Fruit fly (Drosophila melanogaster) whole organism, wandering third instar larva: ENCODE measurements around the gene Or19a.

Experiments used
- CG9705 ChIP-seq: fragments of 200-800 bp; sonication (Bioruptor generic); optimal IDR thresholded peaks from 2 replicates; lab custom pipeline; 2018; ENCODE audit warnings: missing biosample characterization, mild to moderate bottlenecking, missing genetic modification characterization
- CrebA ChIP-seq: fragments of 200-800 bp; sonication (Bioruptor generic); optimal IDR thresholded peaks from 2 replicates; lab custom pipeline; 2016; ENCODE audit warnings: missing biosample characterization, mild to moderate bottlenecking, missing genetic modification characterization, borderline replicate concordance
- Dfd ChIP-seq: fragments of >200 bp; optimal IDR thresholded peaks from 2 replicates; lab custom pipeline; 2017; ENCODE audit warnings: missing biosample characterization, missing genetic modification characterization
- Dif ChIP-seq: fragments of 200-275, 200-300 bp; sonication (Bioruptor generic); optimal IDR thresholded peaks from 2 replicates; lab custom pipeline; 2018; ENCODE audit warnings: missing biosample characterization, missing genetic modification characterization; ENCODE audit not compliant: partially characterized antibody
- GATAd ChIP-seq: sonication (Bioruptor generic); optimal IDR thresholded peaks from 2 replicates; lab custom pipeline; 2016; ENCODE audit warnings: missing biosample characterization, missing genetic modification characterization
- HLH106 ChIP-seq: fragments of 200-800 bp; optimal IDR thresholded peaks from 3 replicates; lab custom pipeline; 2019; ENCODE audit warnings: missing biosample characterization, mild to moderate bottlenecking, missing genetic modification characterization, moderate library complexity
- Hnf4 ChIP-seq: fragments of 200-800 bp; sonication (Bioruptor generic); optimal IDR thresholded peaks from 2 replicates; lab custom pipeline; 2016; ENCODE audit warnings: missing biosample characterization, mild to moderate bottlenecking, missing genetic modification characterization
- Hr78 ChIP-seq: fragments of >200 bp; optimal IDR thresholded peaks from 2 replicates; lab custom pipeline; 2017; ENCODE audit warnings: missing biosample characterization, missing genetic modification characterization
- Hr83 ChIP-seq: fragments of 200-300 bp; sonication (Bioruptor generic); optimal IDR thresholded peaks from 2 replicates; lab custom pipeline; 2016; ENCODE audit warnings: missing biosample characterization, mild to moderate bottlenecking, missing genetic modification characterization, moderate library complexity; ENCODE audit not compliant: poor library complexity, severe bottlenecking
- Jra ChIP-seq: sonication (Bioruptor generic); optimal IDR thresholded peaks from 2 replicates; lab custom pipeline; 2016; ENCODE audit warnings: missing biosample characterization, missing genetic modification characterization
- Mio ChIP-seq: sonication (Bioruptor generic); optimal IDR thresholded peaks from 2 replicates; lab custom pipeline; 2016; ENCODE audit warnings: missing biosample characterization, missing genetic modification characterization
- Myc ChIP-seq: fragments of >200 bp; optimal IDR thresholded peaks from 2 replicates; lab custom pipeline; 2017
- OdsH ChIP-seq: fragments of 200-800 bp; sonication (Bioruptor generic); optimal IDR thresholded peaks from 2 replicates; lab custom pipeline; 2016; ENCODE audit warnings: missing biosample characterization, mild to moderate bottlenecking, missing genetic modification characterization
- Rel ChIP-seq, 2 experiments: fragments of 200-800 bp; sonication (Bioruptor generic) in 1 of 2; optimal IDR thresholded peaks; 2 replicates in 1 of 2; 3 replicates in 1 of 2; lab custom pipeline; 2016 to 2019; ENCODE audit warnings: mild to moderate bottlenecking in 2 of 2, missing biosample characterization in 2 of 2, missing genetic modification characterization in 2 of 2, moderate library complexity in 1 of 2
- Sp1 ChIP-seq: fragments of 200-800 bp; sonication (Bioruptor generic); optimal IDR thresholded peaks from 3 replicates; lab custom pipeline; 2019; ENCODE audit warnings: missing biosample characterization, mild to moderate bottlenecking, missing genetic modification characterization, moderate library complexity
- Vsx2 ChIP-seq: fragments of 200-300, 225-300 bp; sonication (Bioruptor generic); optimal IDR thresholded peaks from 2 replicates; lab custom pipeline; 2018; ENCODE audit warnings: missing biosample characterization, missing genetic modification characterization; ENCODE audit not compliant: partially characterized antibody
- dl ChIP-seq, 2 experiments: fragments of 175-275, 200-275 bp in 1 of 2; fragments of 200-275 bp in 1 of 2; sonication (Bioruptor generic); optimal IDR thresholded peaks; lab custom pipeline; 2018; ENCODE audit warnings: mild to moderate bottlenecking in 2 of 2, missing biosample characterization in 2 of 2, missing genetic modification characterization in 2 of 2, moderate library complexity in 2 of 2; ENCODE audit not compliant: partially characterized antibody in 2 of 2, insufficient read depth in 1 of 2
- dmrt93B ChIP-seq: fragments of 200-800 bp; sonication (Bioruptor generic); optimal IDR thresholded peaks from 2 replicates; lab custom pipeline; 2018; ENCODE audit warnings: missing biosample characterization, mild to moderate bottlenecking, missing genetic modification characterization
- dsf ChIP-seq: sonication (Bioruptor generic); optimal IDR thresholded peaks from 2 replicates; lab custom pipeline; 2016; ENCODE audit warnings: missing biosample characterization, missing genetic modification characterization, borderline replicate concordance
- foxo ChIP-seq, 2 experiments: fragments of 200-800 bp; sonication (Bioruptor generic); optimal IDR thresholded peaks; 2 replicates in 1 of 2; 3 replicates in 1 of 2; lab custom pipeline; 2016 to 2017; ENCODE audit warnings: missing biosample characterization in 2 of 2, missing genetic modification characterization in 2 of 2
- fru ChIP-seq: fragments of 200-800 bp; sonication (Bioruptor generic); optimal IDR thresholded peaks from 3 replicates; lab custom pipeline; 2016; ENCODE audit warnings: missing biosample characterization, mild to moderate bottlenecking, missing genetic modification characterization
- h ChIP-seq: fragments of 200-800 bp; sonication (Bioruptor generic); optimal IDR thresholded peaks from 3 replicates; lab custom pipeline; 2016; ENCODE audit warnings: missing biosample characterization, mild to moderate bottlenecking, missing genetic modification characterization
- pan ChIP-seq: fragments of >200 bp; optimal IDR thresholded peaks from 2 replicates; lab custom pipeline; 2017
- psq ChIP-seq: fragments of 200-800 bp; sonication (Bioruptor generic); optimal IDR thresholded peaks from 3 replicates; lab custom pipeline; 2017; ENCODE audit warnings: missing biosample characterization, mild to moderate bottlenecking, missing genetic modification characterization, moderate library complexity
- rgr ChIP-seq: fragments of 200-800 bp; sonication (Bioruptor generic); optimal IDR thresholded peaks from 3 replicates; lab custom pipeline; 2016; ENCODE audit warnings: missing biosample characterization, mild to moderate bottlenecking, missing genetic modification characterization
- sage ChIP-seq: fragments of 200-800 bp; sonication (Bioruptor generic); optimal IDR thresholded peaks from 2 replicates; lab custom pipeline; 2016; ENCODE audit warnings: missing biosample characterization, mild to moderate bottlenecking, missing genetic modification characterization
- sv ChIP-seq: fragments of 200-800 bp; sonication (Bioruptor generic); optimal IDR thresholded peaks from 3 replicates; lab custom pipeline; 2016; ENCODE audit warnings: missing biosample characterization, missing genetic modification characterization
- tai ChIP-seq: sonication (Bioruptor generic); optimal IDR thresholded peaks from 2 replicates; lab custom pipeline; 2016; ENCODE audit warnings: missing biosample characterization, missing genetic modification characterization
- usp ChIP-seq: fragments of >200 bp; optimal IDR thresholded peaks from 2 replicates; lab custom pipeline; 2017; ENCODE audit warnings: missing biosample characterization, missing genetic modification characterization
- woc ChIP-seq: sonication (Bioruptor generic); optimal IDR thresholded peaks from 2 replicates; lab custom pipeline; 2016; ENCODE audit warnings: missing biosample characterization, mild to moderate bottlenecking, missing genetic modification characterization

Gene Or19a

dm6 chrX:20139493-20139892, 3.5 kb downstream of the Or19a start, which contains the start of gene CG42583:
TSS of gene CG42583 (plus strand) at chrX:20139793.
- TF ChIP-seq Hr83 (GFP tag; lab: Kevin White, UChicago): no peak
- TF ChIP-seq usp: no peak
- TF ChIP-seq Dif (GFP tag; lab: Kevin White, UChicago): no peak
- TF ChIP-seq Hr78 (GFP tag; lab: Kevin White, UChicago): no peak
- no peak for TF ChIP-seq Myc (lab: Kevin White, UChicago)
- TF ChIP-seq HLH106 (tag; lab: Kevin White, UChicago): no peak
- TF ChIP-seq fru (GFP tag; lab: Kevin White, UChicago): no peak
- TF ChIP-seq dmrt93B (GFP tag; lab: Kevin White, UChicago): no peak
- TF ChIP-seq Hnf4 (GFP tag; lab: Kevin White, UChicago): no peak

DNA sequence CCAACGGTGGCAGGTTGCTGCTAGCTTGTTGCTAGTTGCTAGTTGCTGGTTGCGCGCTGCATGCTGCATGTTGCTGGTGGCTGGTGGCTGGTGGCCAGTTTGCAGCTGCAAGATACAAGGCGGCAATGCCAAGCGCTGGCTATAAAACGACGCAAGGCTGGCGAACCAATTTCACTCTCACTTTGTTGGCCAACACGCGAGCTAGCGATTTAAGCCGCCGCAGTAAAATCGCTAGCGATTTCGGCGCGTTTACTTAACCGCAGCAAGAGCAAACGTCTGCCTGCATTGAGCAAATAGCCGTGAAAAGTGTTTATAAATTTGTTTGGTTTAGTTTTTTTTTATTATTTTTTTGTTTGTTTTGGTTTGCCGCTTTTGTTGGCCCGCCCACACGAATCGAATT, 9.6 kb downstream of the Or19a start, which contains the start of gene CG15322:
TSS of gene CG15322 (plus strand) at position 148 of the 400 bp plus-strand sequence.
- no peak for TF ChIP-seq CG9705 (GFP tag; lab: Kevin White, UChicago)
- TF ChIP-seq Hr78 (GFP tag; lab: Kevin White, UChicago): no peak
- TF ChIP-seq h (GFP tag; lab: Kevin White, UChicago): no peak
- no peak for TF ChIP-seq sage
- no peak for TF ChIP-seq dl (GFP tag; optimal IDR thresholded peaks at IDR 0.05; lab: Kevin White, UChicago; ENCODE audit: insufficient read depth in 1 of 2, partially characterized antibody in 2 of 2)
- no peak for TF ChIP-seq Sp1 (GFP tag; lab: Kevin White, UChicago)
- no peak for TF ChIP-seq pan (lab: Kevin White, UChicago)
- TF ChIP-seq psq (GFP tag; lab: Kevin White, UChicago): no peak
- no peak for TF ChIP-seq Dfd (GFP tag; lab: Kevin White, UChicago)
- TF ChIP-seq usp: no peak
- TF ChIP-seq Mio (GFP tag; lab: Kevin White, UChicago): no peak
- no peak for TF ChIP-seq dmrt93B (GFP tag; lab: Kevin White, UChicago)
- TF ChIP-seq sv (GFP tag; lab: Kevin White, UChicago): no peak
- no peak for TF ChIP-seq fru (GFP tag; lab: Kevin White, UChicago)

- TF ChIP-seq dsf (GFP tag; lab: Kevin White, UChicago): no peak
- TF ChIP-seq h (GFP tag; lab: Kevin White, UChicago): no peak
- no peak for TF ChIP-seq usp
- no peak for TF ChIP-seq CrebA (GFP tag; lab: Kevin White, UChicago)
- no peak for TF ChIP-seq OdsH
- TF ChIP-seq GATAd (GFP tag; lab: Kevin White, UChicago): no peak
- no peak for TF ChIP-seq pan (lab: Kevin White, UChicago)
- TF ChIP-seq Myc (lab: Kevin White, UChicago): no peak
- no peak for TF ChIP-seq rgr
- TF ChIP-seq Hr78 (GFP tag; lab: Kevin White, UChicago): no peak
- TF ChIP-seq fru (GFP tag; lab: Kevin White, UChicago): no peak
- TF ChIP-seq foxo (GFP tag; optimal IDR thresholded peaks at IDR 0.05; lab: Kevin White, UChicago): no peak
- TF ChIP-seq psq (GFP tag; lab: Kevin White, UChicago): no peak
- TF ChIP-seq Rel (GFP tag; optimal IDR thresholded peaks at IDR 0.05; lab: Kevin White, UChicago): no peak
- TF ChIP-seq Rel (tag; optimal IDR thresholded peaks at IDR 0.05; lab: Kevin White, UChicago): no peak
- TF ChIP-seq Vsx2 (GFP tag; lab: Kevin White, UChicago): no peak
- TF ChIP-seq Hnf4 (GFP tag; lab: Kevin White, UChicago): no peak
- no peak for TF ChIP-seq Jra (GFP tag; lab: Kevin White, UChicago)
- no peak for TF ChIP-seq tai (GFP tag; lab: Kevin White, UChicago)
- TF ChIP-seq woc: no peak
- TF ChIP-seq, all 38 proteins: peak for 0
These were observed 12.5 kb downstream of the Or19a start for dm6 chrX:20130486-20130885.

DNA sequence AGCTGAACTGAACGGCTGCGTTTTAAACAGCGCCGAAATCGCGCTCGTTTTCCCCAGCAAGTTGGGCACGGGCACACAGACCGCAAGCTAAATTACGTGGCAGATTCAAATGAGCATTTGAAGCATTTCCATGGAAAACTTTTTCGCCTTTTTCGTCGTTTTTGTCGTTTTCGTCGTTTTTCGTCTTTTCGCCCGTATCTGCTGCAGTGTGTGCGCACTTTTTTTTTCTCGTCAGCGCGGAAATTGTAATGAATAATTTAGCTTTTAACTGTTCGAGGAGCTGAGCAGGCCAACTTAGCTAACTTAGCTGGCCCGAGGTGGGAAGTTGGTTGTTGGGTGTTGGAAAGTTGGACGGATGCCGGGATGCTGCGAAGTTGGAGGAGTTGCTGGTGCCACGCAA, 13.4 kb downstream of the Or19a start:
- no peak for TF ChIP-seq woc
- TF ChIP-seq Hr78 (GFP tag; lab: Kevin White, UChicago): no peak
- no peak for TF ChIP-seq Hr83 (GFP tag; lab: Kevin White, UChicago)
- no peak for TF ChIP-seq Myc (lab: Kevin White, UChicago)
- no peak for TF ChIP-seq psq (GFP tag; lab: Kevin White, UChicago)
- no peak for TF ChIP-seq foxo (GFP tag; optimal IDR thresholded peaks at IDR 0.05; lab: Kevin White, UChicago)
